Fruit fly (Drosophila melanogaster): ENCODE results near the gene Nep1.

The Nep1 gene

DNA sequence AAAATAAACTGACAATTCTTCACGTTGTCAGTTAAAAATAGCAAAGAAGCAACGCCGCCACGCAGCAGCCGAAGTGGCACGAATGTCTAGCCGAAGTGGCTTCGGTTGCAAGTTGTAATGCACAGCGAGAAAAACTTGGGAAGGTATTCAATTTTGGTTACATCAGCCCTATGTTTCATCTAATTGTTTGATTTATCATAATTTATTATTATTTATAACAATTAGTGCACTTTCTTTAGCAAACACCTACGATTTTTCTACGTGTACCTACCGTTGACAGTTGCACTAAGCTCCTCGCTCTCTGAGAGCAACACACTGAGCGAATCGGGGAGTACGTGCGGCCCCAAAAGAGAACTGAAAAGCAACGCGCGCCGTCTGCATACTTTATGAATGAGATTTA, 16.2 kb upstream of the Nep1 start, which contains the start of gene Tsp5D:
TSS of gene Tsp5D (minus strand) at position 13 of the 400 bp plus-strand sequence.
- peak; percentile 94 for TF ChIP-seq ap (GFP tag; IDR thresholded peaks at IDR 0.05)
- TF ChIP-seq CG13296 (GFP tag; optimal IDR thresholded peaks at IDR 0.05), result peak; percentile 88
- TF ChIP-seq Usf (GFP tag; optimal IDR thresholded peaks at IDR 0.05), result peak; percentile 12
- TF ChIP-seq CG13424 (tag; optimal IDR thresholded peaks at IDR 0.05), result peak; percentile 95
- peak; percentile 88 for TF ChIP-seq Atf6 (GFP tag; IDR thresholded peaks at IDR 0.05)
- no peak for TF ChIP-seq Dfd (GFP tag; optimal IDR thresholded peaks at IDR 0.05)
- TF ChIP-seq CG31388 (GFP tag; optimal IDR thresholded peaks at IDR 0.05), result peak; percentile 82
- TF ChIP-seq rib (GFP tag; IDR thresholded peaks at IDR 0.05), result 0 out of 2 replicates have a peak, but pooled peaks have one; percentile 64
- TF ChIP-seq Optix (GFP tag; IDR thresholded peaks at IDR 0.05), result peak; percentile 95
- no peak for TF ChIP-seq CG11398 (GFP tag; optimal IDR thresholded peaks at IDR 0.05)
- peak; percentile 64 for TF ChIP-seq zf30C (GFP tag; optimal IDR thresholded peaks at IDR 0.05)
- peak; percentile 27 for TF ChIP-seq Bdp1 (GFP tag; optimal IDR thresholded peaks at IDR 0.05)
- no peak for TF ChIP-seq lbe (GFP tag; optimal IDR thresholded peaks at IDR 0.05)
- TF ChIP-seq fu2 (GFP tag; optimal IDR thresholded peaks at IDR 0.05), result no peak
- TF ChIP-seq scrt (GFP tag; optimal IDR thresholded peaks at IDR 0.05), result peak; percentile 83
- TF ChIP-seq CoRest (tag; optimal IDR thresholded peaks at IDR 0.05), result peak; percentile 92
- TF ChIP-seq tll (GFP tag; optimal IDR thresholded peaks at IDR 0.05), result no peak
- TF ChIP-seq Xrp1 (GFP tag; IDR thresholded peaks at IDR 0.05), result peak; percentile 96
- TF ChIP-seq CG9727 (GFP tag; optimal IDR thresholded peaks at IDR 0.05), result peak; percentile 79
- TF ChIP-seq Elba2 (GFP tag; optimal IDR thresholded peaks at IDR 0.05), result no peak
- TF ChIP-seq fd102C (GFP tag; optimal IDR thresholded peaks at IDR 0.05), result peak; percentile 14
- no peak for TF ChIP-seq zfh2 (GFP tag; optimal IDR thresholded peaks at IDR 0.05)
- peak; percentile 60 for TF ChIP-seq CG15514 (GFP tag; optimal IDR thresholded peaks at IDR 0.05)
- peak; percentile 82 for TF ChIP-seq CG32532 (GFP tag; IDR thresholded peaks at IDR 0.05)
- TF ChIP-seq C15 (GFP tag; IDR thresholded peaks at IDR 0.05), result peak; percentile 82
- no peak for TF ChIP-seq crc (GFP tag; optimal IDR thresholded peaks at IDR 0.05)
- TF ChIP-seq CG13287 (GFP tag; IDR thresholded peaks at IDR 0.05; ENCODE audit: partially characterized antibody), result peak; percentile 18; the same call in 1 of the 2 replicates
- peak; percentile 89 for TF ChIP-seq trem (tag; optimal IDR thresholded peaks at IDR 0.05)
- peak; percentile 87 for TF ChIP-seq peb (GFP tag; IDR thresholded peaks at IDR 0.05)
- TF ChIP-seq CG9437 (GFP tag; optimal IDR thresholded peaks at IDR 0.05), result peak; percentile 77
- peak in 1 of 3 experiments; percentile 81 for TF ChIP-seq lola (GFP tag; optimal IDR thresholded peaks at IDR 0.05)
- peak; percentile 94 for TF ChIP-seq CG6689 (GFP tag; IDR thresholded peaks at IDR 0.05)
- TF ChIP-seq CG10431 (GFP tag; optimal IDR thresholded peaks at IDR 0.05), result peak; percentile 78
- no peak for TF ChIP-seq Scr (GFP tag; IDR thresholded peaks at IDR 0.05; ENCODE audit: partially characterized antibody)
- peak; percentile 61 for TF ChIP-seq Fer2 (tag; optimal IDR thresholded peaks at IDR 0.05)
- no peak for TF ChIP-seq dm (GFP tag; optimal IDR thresholded peaks at IDR 0.05)
- peak; percentile 61 for TF ChIP-seq CG18011 (GFP tag; optimal IDR thresholded peaks at IDR 0.05)
- TF ChIP-seq insv (GFP tag; optimal IDR thresholded peaks at IDR 0.05), result peak in 1 of 2 experiments; percentile 7
- TF ChIP-seq CG17802 (tag; optimal IDR thresholded peaks at IDR 0.05), result peak; percentile 75
- TF ChIP-seq Jarid2 (GFP tag; optimal IDR thresholded peaks at IDR 0.05), result peak; percentile 74
- peak; percentile 98 for TF ChIP-seq vvl (GFP tag; IDR thresholded peaks at IDR 0.05)
- TF ChIP-seq trh (GFP tag; optimal IDR thresholded peaks at IDR 0.05), result peak; percentile 58
- peak; percentile 69 for TF ChIP-seq CG12155 (GFP tag; optimal IDR thresholded peaks at IDR 0.05)
- TF ChIP-seq Gsc (GFP tag; IDR thresholded peaks at IDR 0.05), result peak; percentile 77
- TF ChIP-seq maf-S (GFP tag; optimal IDR thresholded peaks at IDR 0.05), result no peak
- TF ChIP-seq CG15696 (tag; optimal IDR thresholded peaks at IDR 0.05), result peak; percentile 55
- no peak for TF ChIP-seq zen2 (GFP tag; IDR thresholded peaks at IDR 0.05; ENCODE audit: partially characterized antibody)
- peak; percentile 72 for TF ChIP-seq Doc2 (GFP tag; IDR thresholded peaks at IDR 0.05)
- peak; percentile 92 for TF ChIP-seq B-H1 (GFP tag; IDR thresholded peaks at IDR 0.05)
- no peak for TF ChIP-seq CG15479 (GFP tag; optimal IDR thresholded peaks at IDR 0.05)
